Fruit fly (Drosophila melanogaster) whole organism, embryonic: ENCODE results near the gene Pp4-19C.

ENCODE experiments used
- CG10147 ChIP-seq: fragments of 200-800 bp; sonication (Bioruptor generic); optimal IDR thresholded peaks from 2 replicates; lab custom pipeline; 2019; ENCODE audit warnings: missing biosample characterization, mild to moderate bottlenecking, missing genetic modification characterization, moderate library complexity
- CG11456 ChIP-seq: fragments of 200-800 bp; sonication (Bioruptor generic); IDR thresholded peaks from 3 replicates; pipeline ENCODE4 v1.3.6; 2022; ENCODE audit warnings: missing biosample characterization, missing genetic modification characterization
- CG12104 ChIP-seq: fragments of 200-800 bp; sonication (Bioruptor generic); optimal IDR thresholded peaks from 3 replicates; lab custom pipeline; 2016; ENCODE audit warnings: missing biosample characterization, missing genetic modification characterization
- CG12236 ChIP-seq: fragments of 200-800 bp; sonication (Bioruptor generic); optimal IDR thresholded peaks from 2 replicates; lab custom pipeline; 2016; ENCODE audit warnings: missing biosample characterization, missing genetic modification characterization
- CG12659 ChIP-seq: fragments of 200-800 bp; sonication (Bioruptor generic); optimal IDR thresholded peaks from 3 replicates; lab custom pipeline; 2017; ENCODE audit warnings: mild to moderate bottlenecking, missing biosample characterization, missing genetic modification reagents, missing genetic modification characterization
- CG12769 ChIP-seq: fragments of 200-800 bp; sonication (Bioruptor generic); optimal IDR thresholded peaks from 2 replicates; lab custom pipeline; 2019; ENCODE audit warnings: missing biosample characterization, mild to moderate bottlenecking, missing genetic modification characterization, moderate library complexity
- CG13296 ChIP-seq: fragments of 200-800 bp; sonication (Bioruptor generic); optimal IDR thresholded peaks from 3 replicates; lab custom pipeline; 2018; ENCODE audit warnings: missing biosample characterization, mild to moderate bottlenecking, missing genetic modification characterization
- CG15696 ChIP-seq: fragments of 200-800 bp; sonication (Bioruptor generic); optimal IDR thresholded peaks from 2 replicates; lab custom pipeline; 2019; ENCODE audit warnings: missing biosample characterization, mild to moderate bottlenecking, missing genetic modification characterization, moderate library complexity
- CG17802 ChIP-seq: fragments of 200-800 bp; sonication (Bioruptor generic); optimal IDR thresholded peaks from 2 replicates; lab custom pipeline; 2018; ENCODE audit warnings: missing biosample characterization, mild to moderate bottlenecking, missing genetic modification characterization, moderate library complexity
- CG30431 ChIP-seq: fragments of 200-800 bp; sonication (Bioruptor generic); optimal IDR thresholded peaks from 2 replicates; lab custom pipeline; 2017; ENCODE audit warnings: missing biosample characterization, missing genetic modification characterization
- CG32532 ChIP-seq: fragments of 200-800 bp; sonication (Bioruptor generic); IDR thresholded peaks from 2 replicates; pipeline ENCODE4 v1.3.6; 2022; ENCODE audit warnings: missing biosample characterization, missing genetic modification characterization
- CG33213 ChIP-seq: fragments of 200-800 bp; sonication (Bioruptor generic); optimal IDR thresholded peaks from 3 replicates; lab custom pipeline; 2016; ENCODE audit warnings: missing biosample characterization, missing genetic modification characterization
- CG34376 ChIP-seq: fragments of 200-800 bp; sonication (Bioruptor generic); optimal IDR thresholded peaks from 2 replicates; lab custom pipeline; 2018; ENCODE audit warnings: missing biosample characterization, mild to moderate bottlenecking, missing genetic modification characterization
- CG43689 ChIP-seq: fragments of 200-800 bp; sonication (Bioruptor generic); IDR thresholded peaks from 2 replicates; pipeline ENCODE4 v1.3.6; 2022; ENCODE audit warnings: missing biosample characterization, missing genetic modification characterization
- CG4424 ChIP-seq: fragments of 200-800 bp; sonication (Bioruptor generic); optimal IDR thresholded peaks from 3 replicates; lab custom pipeline; 2016; ENCODE audit warnings: missing biosample characterization, missing genetic modification characterization
- CG7928 ChIP-seq: fragments of 200-800 bp; sonication (Bioruptor generic); optimal IDR thresholded peaks from 2 replicates; lab custom pipeline; 2017; ENCODE audit warnings: missing biosample characterization, mild to moderate bottlenecking, missing genetic modification characterization
- CG8388 ChIP-seq: fragments of 200-800 bp; sonication (Bioruptor generic); optimal IDR thresholded peaks from 2 replicates; lab custom pipeline; 2019; ENCODE audit warnings: missing biosample characterization, mild to moderate bottlenecking, missing genetic modification characterization, moderate library complexity
- CTCF ChIP-seq: fragments of 200-800 bp; sonication (Bioruptor generic); optimal IDR thresholded peaks from 2 replicates; lab custom pipeline; 2017; ENCODE audit warnings: missing biosample characterization, mild to moderate bottlenecking, missing genetic modification characterization, moderate library complexity
- Dip2 ChIP-seq: fragments of 200-800 bp; sonication (Bioruptor generic); IDR thresholded peaks from 2 replicates; pipeline ENCODE4 v1.3.6; 2022; ENCODE audit warnings: missing biosample characterization, missing genetic modification characterization
- HmgZ ChIP-seq: fragments of 200-800 bp; sonication (Bioruptor generic); optimal IDR thresholded peaks from 2 replicates; lab custom pipeline; 2018; ENCODE audit warnings: missing biosample characterization, mild to moderate bottlenecking, missing genetic modification characterization
- Hmx ChIP-seq: fragments of 200-800 bp; sonication (Bioruptor generic); optimal IDR thresholded peaks from 2 replicates; lab custom pipeline; 2016; ENCODE audit warnings: missing biosample characterization, missing genetic modification characterization
- Mrtf ChIP-seq: fragments of 200-800 bp; sonication (Bioruptor generic); IDR thresholded peaks from 3 replicates; pipeline ENCODE4 v1.3.6; 2022; ENCODE audit warnings: missing biosample characterization, missing genetic modification characterization
- az2 ChIP-seq: fragments of 200-800 bp; sonication (Bioruptor generic); optimal IDR thresholded peaks from 3 replicates; lab custom pipeline; 2016; ENCODE audit warnings: missing biosample characterization, missing genetic modification characterization
- cg ChIP-seq: fragments of 200-800 bp; sonication (Bioruptor generic); optimal IDR thresholded peaks from 3 replicates; lab custom pipeline; 2019; ENCODE audit warnings: missing biosample characterization, mild to moderate bottlenecking, missing genetic modification characterization, moderate library complexity
- corto ChIP-seq: fragments of 200-800 bp; sonication (Bioruptor generic); optimal IDR thresholded peaks from 2 replicates; lab custom pipeline; 2016; ENCODE audit warnings: missing biosample characterization, mild to moderate bottlenecking, missing genetic modification characterization, moderate library complexity
- dmrt99B ChIP-seq: fragments of 200-800 bp; sonication (Bioruptor generic); optimal IDR thresholded peaks from 2 replicates; lab custom pipeline; 2018; ENCODE audit warnings: missing biosample characterization, mild to moderate bottlenecking, missing genetic modification characterization, moderate library complexity
- fd102C ChIP-seq: fragments of 200-800 bp; sonication (Bioruptor generic); optimal IDR thresholded peaks from 2 replicates; lab custom pipeline; 2018; ENCODE audit warnings: missing biosample characterization, mild to moderate bottlenecking, missing genetic modification characterization, moderate library complexity
- fru ChIP-seq: fragments of >200 bp; optimal IDR thresholded peaks from 2 replicates; lab custom pipeline; 2017
- fu2 ChIP-seq: fragments of 200-800 bp; sonication (Bioruptor generic); optimal IDR thresholded peaks from 2 replicates; lab custom pipeline; 2016; ENCODE audit warnings: missing biosample characterization, missing genetic modification characterization
- gfzf ChIP-seq: fragments of 200-800 bp; sonication (Bioruptor generic); optimal IDR thresholded peaks from 2 replicates; lab custom pipeline; 2016; ENCODE audit warnings: missing biosample characterization, mild to moderate bottlenecking, missing genetic modification characterization, moderate library complexity
- grn ChIP-seq: fragments of 200-800 bp; sonication (Bioruptor generic); optimal IDR thresholded peaks from 3 replicates; lab custom pipeline; 2017; ENCODE audit warnings: missing biosample characterization, missing genetic modification characterization
- knrl ChIP-seq: fragments of 200-800 bp; sonication (Bioruptor generic); IDR thresholded peaks from 3 replicates; pipeline ENCODE4 v1.3.6; 2022; ENCODE audit warnings: missing biosample characterization, missing genetic modification characterization; ENCODE audit not compliant: partially characterized antibody
- luna ChIP-seq: fragments of 200-800 bp; sonication (Bioruptor generic); optimal IDR thresholded peaks from 2 replicates; lab custom pipeline; 2016; ENCODE audit warnings: missing biosample characterization, missing genetic modification characterization
- nerfin-2 ChIP-seq: fragments of 200-800 bp; sonication (Bioruptor generic); IDR thresholded peaks from 2 replicates; pipeline ENCODE4 v1.3.6; 2022; ENCODE audit warnings: missing biosample characterization, missing genetic modification characterization; ENCODE audit not compliant: partially characterized antibody
- nmo ChIP-seq: fragments of 200-800 bp; sonication (Bioruptor generic); optimal IDR thresholded peaks from 2 replicates; lab custom pipeline; 2018; ENCODE audit warnings: missing biosample characterization, mild to moderate bottlenecking, missing genetic modification characterization, moderate library complexity
- pb ChIP-seq: fragments of 200-800 bp; sonication (Bioruptor generic); optimal IDR thresholded peaks from 3 replicates; lab custom pipeline; 2016; ENCODE audit warnings: missing biosample characterization, missing genetic modification characterization
- row ChIP-seq: fragments of 200-800 bp; sonication (Bioruptor generic); IDR thresholded peaks from 3 replicates; pipeline ENCODE4 v1.3.6; 2022; ENCODE audit warnings: missing biosample characterization, missing genetic modification characterization
- schlank ChIP-seq: fragments of 200-800 bp; sonication (Bioruptor generic); optimal IDR thresholded peaks from 2 replicates; lab custom pipeline; 2018; ENCODE audit warnings: missing biosample characterization, mild to moderate bottlenecking, missing genetic modification characterization
- sima ChIP-seq: fragments of 200-800 bp; sonication (Bioruptor generic); optimal IDR thresholded peaks from 2 replicates; lab custom pipeline; 2016; ENCODE audit warnings: missing biosample characterization, missing genetic modification characterization
- sob ChIP-seq: fragments of 200-800 bp; sonication (Bioruptor generic); IDR thresholded peaks from 2 replicates; pipeline ENCODE4 v1.3.6; 2022; ENCODE audit warnings: missing biosample characterization, missing genetic modification characterization
- ssp ChIP-seq: fragments of 200-800 bp; sonication (Bioruptor generic); IDR thresholded peaks from 2 replicates; pipeline ENCODE4 v1.3.6; 2022; ENCODE audit warnings: missing biosample characterization, missing genetic modification characterization
- tap ChIP-seq: fragments of 200-800 bp; optimal IDR thresholded peaks from 3 replicates; lab custom pipeline; 2019; ENCODE audit warnings: missing biosample characterization, mild to moderate bottlenecking, missing genetic modification characterization, moderate library complexity
- toy ChIP-seq: fragments of 200-800 bp; sonication (Bioruptor generic); IDR thresholded peaks from 2 replicates; pipeline ENCODE4 v1.3.6; 2022; ENCODE audit warnings: missing biosample characterization, missing genetic modification characterization
- wdn ChIP-seq: fragments of 200-800 bp; sonication (Bioruptor generic); IDR thresholded peaks from 2 replicates; pipeline ENCODE4 v1.3.6; 2022; ENCODE audit warnings: missing biosample characterization, missing genetic modification characterization

Gene Pp4-19C

DNA sequence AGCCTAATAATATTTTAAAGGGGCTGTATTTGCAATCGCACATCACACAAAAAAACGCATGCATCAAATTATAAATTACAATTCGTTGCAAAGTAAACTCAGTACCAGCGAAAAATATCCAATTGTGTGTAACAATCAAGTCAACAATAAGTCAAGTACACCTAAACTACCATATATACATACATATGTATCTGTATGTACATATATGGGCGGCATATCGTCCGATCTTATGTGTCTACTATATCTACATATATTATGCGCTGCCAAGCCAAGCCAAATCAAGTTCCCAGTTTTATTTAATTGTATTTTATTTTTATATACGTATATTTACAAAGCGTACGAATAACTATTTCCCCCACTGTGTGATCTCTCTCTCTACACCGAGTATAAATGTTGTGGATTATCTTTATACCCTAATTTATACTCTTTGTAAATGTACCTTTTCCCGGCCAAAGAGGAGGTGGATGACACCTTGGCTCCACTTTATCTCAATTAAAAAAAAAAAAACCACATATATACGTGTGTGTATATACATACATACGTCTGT, 42.7 kb upstream of the Pp4-19C start (continued):
- TF ChIP-seq CG15696 (tag; lab: Kevin White, UChicago) (no peak), CG17802 (tag; lab: Kevin White, UChicago) (no peak), CG7928 (GFP tag; lab: Kevin White, UChicago) (no peak), Dip2 (GFP tag; lab: Robert Waterston, UW) (no peak), corto (GFP tag; lab: Kevin White, UChicago) (no peak), CG11456 (no peak), Mrtf (no peak), grn (GFP tag; lab: Kevin White, UChicago) (no peak), fd102C (GFP tag; lab: Kevin White, UChicago) (no peak), CG12769 (no peak), CG13296 (GFP tag; lab: Kevin White, UChicago) (peak; percentile 30), dmrt99B (peak; percentile 2), fu2 (GFP tag; lab: Kevin White, UChicago) (no peak), CG12236 (no peak), CTCF (no peak), toy (GFP tag; lab: Robert Waterston, UW) (no peak), wdn (GFP tag; lab: Robert Waterston, UW) (no peak), CG32532 (no peak), Hmx (GFP tag; lab: Kevin White, UChicago) (no peak), sob (0 out of 2 replicates have a peak, but pooled peaks have one; percentile 7), sima (GFP tag; lab: Kevin White, UChicago) (no peak), CG12659 (GFP tag; lab: Kevin White, UChicago) (no peak), az2 (GFP tag; lab: Kevin White, UChicago) (no peak), CG8388 (GFP tag; lab: Kevin White, UChicago) (peak; percentile 76), CG30431 (GFP tag; lab: Kevin White, UChicago) (no peak), luna (GFP tag; lab: Kevin White, UChicago) (no peak), fru (lab: Kevin White, UChicago) (no peak), schlank (tag; lab: Kevin White, UChicago) (no peak), knrl (GFP tag; lab: Robert Waterston, UW) (no peak), ssp (GFP tag; lab: Robert Waterston, UW) (no peak), nerfin-2 (GFP tag; lab: Robert Waterston, UW) (no peak), row (GFP tag; lab: Robert Waterston, UW) (peak; percentile 22; the same call in 1 of the 3 replicates), cg (GFP tag; lab: Kevin White, UChicago) (no peak), CG33213 (GFP tag; lab: Kevin White, UChicago) (no peak), nmo (GFP tag; lab: Kevin White, UChicago) (no peak), HmgZ (no peak), CG43689 (GFP tag; lab: Robert Waterston, UW) (no peak), pb (no peak), CG4424 (GFP tag; lab: Kevin White, UChicago) (peak; percentile 3), CG12104 (GFP tag; lab: Kevin White, UChicago) (no peak), gfzf (GFP tag; lab: Kevin White, UChicago) (no peak), CG34376 (no peak), tap (tag; lab: Kevin White, UChicago) (peak; percentile 12), CG10147 (GFP tag; lab: Kevin White, UChicago) (no peak)
- TF ChIP-seq, all 482 proteins: peak for 10
